Worm (Caenorhabditis elegans): ENCODE measurements around the gene micu-1.

- TF ChIP-seq aly-2 (tag; optimal IDR thresholded peaks at IDR 0.05) (no peak), nhr-77 (tag; optimal IDR thresholded peaks at IDR 0.05) (no peak), lin-11 (tag; optimal IDR thresholded peaks at IDR 0.05) (no peak), blmp-1 (tag; optimal IDR thresholded peaks at IDR 0.05; ENCODE audit: insufficient read depth) (no peak)
Observed at ce11 chrIV:13255886-13256285, 41.8 kb upstream of the micu-1 start, which contains the start of gene bus-12.
